Fruit fly (Drosophila melanogaster) whole organism, embryonic: Measurements from ENCODE around the gene Rabex-5.
A peak's percentile ranks its signal among the peaks of the same experiment; 100 is the strongest.

Experiments used
- Atf6 ChIP-seq: fragments of 200-800 bp; sonication (Bioruptor generic); IDR thresholded peaks from 2 replicates; pipeline ENCODE4 v1.3.6; 2022; ENCODE audit warnings: missing biosample characterization, missing genetic modification characterization
- B-H2 ChIP-seq: fragments of 200-800 bp; sonication (Bioruptor generic); optimal IDR thresholded peaks from 2 replicates; lab custom pipeline; 2018; ENCODE audit warnings: missing biosample characterization, mild to moderate bottlenecking, missing genetic modification characterization
- CG10431 ChIP-seq: fragments of 200-800 bp; sonication (Bioruptor generic); optimal IDR thresholded peaks from 3 replicates; lab custom pipeline; 2018; ENCODE audit warnings: missing biosample characterization, mild to moderate bottlenecking, missing genetic modification characterization
- CG10565 ChIP-seq: fragments of 200-800 bp; sonication (Bioruptor generic); optimal IDR thresholded peaks from 3 replicates; lab custom pipeline; 2016; ENCODE audit warnings: missing biosample characterization, mild to moderate bottlenecking, missing genetic modification characterization
- CG11398 ChIP-seq: fragments of 200-800 bp; sonication (Bioruptor generic); optimal IDR thresholded peaks from 2 replicates; lab custom pipeline; 2016; ENCODE audit warnings: missing biosample characterization, missing genetic modification characterization
- CG12391 ChIP-seq: fragments of 200-800 bp; sonication (Bioruptor generic); optimal IDR thresholded peaks from 3 replicates; lab custom pipeline; 2018; ENCODE audit warnings: missing biosample characterization, mild to moderate bottlenecking, missing genetic modification characterization, moderate library complexity
- CG13287 ChIP-seq: fragments of 200-800 bp; sonication (Bioruptor generic); IDR thresholded peaks from 2 replicates; pipeline ENCODE4 v1.3.6; 2022; ENCODE audit warnings: missing biosample characterization, missing genetic modification characterization; ENCODE audit not compliant: partially characterized antibody
- CG13624 ChIP-seq: fragments of 200-800 bp; sonication (Bioruptor generic); optimal IDR thresholded peaks from 2 replicates; lab custom pipeline; 2016; ENCODE audit warnings: missing biosample characterization, missing genetic modification characterization
- CG14710 ChIP-seq: fragments of 200-800 bp; sonication (Bioruptor generic); optimal IDR thresholded peaks from 3 replicates; lab custom pipeline; 2019; ENCODE audit warnings: missing biosample characterization, mild to moderate bottlenecking, missing genetic modification characterization, moderate library complexity
- CG1602 ChIP-seq: fragments of 200-800 bp; sonication (Bioruptor generic); optimal IDR thresholded peaks from 3 replicates; lab custom pipeline; 2016; ENCODE audit warnings: missing biosample characterization, missing genetic modification characterization
- CG18619 ChIP-seq: fragments of 200-800 bp; sonication (Bioruptor generic); optimal IDR thresholded peaks from 3 replicates; lab custom pipeline; 2017; ENCODE audit warnings: missing biosample characterization, mild to moderate bottlenecking, missing genetic modification characterization
- CG2120 ChIP-seq: fragments of 200-800 bp; sonication (Bioruptor generic); optimal IDR thresholded peaks from 3 replicates; lab custom pipeline; 2016; ENCODE audit warnings: missing biosample characterization, missing genetic modification characterization
- CG3163 ChIP-seq: fragments of 200-800 bp; sonication (Bioruptor generic); optimal IDR thresholded peaks from 3 replicates; lab custom pipeline; 2016; ENCODE audit warnings: missing biosample characterization, missing genetic modification characterization
- CG32767 ChIP-seq: fragments of 200-800 bp; sonication (Bioruptor generic); IDR thresholded peaks from 2 replicates; pipeline ENCODE4 v1.3.6; 2022; ENCODE audit warnings: missing biosample characterization, missing genetic modification characterization
- CG3726 ChIP-seq: fragments of 200-800 bp; sonication (Bioruptor generic); IDR thresholded peaks from 3 replicates; pipeline ENCODE4, ENCODE4 v1.3.6; 2022; ENCODE audit warnings: missing biosample characterization, missing genetic modification characterization
- CG4404 ChIP-seq: fragments of 200-800 bp; sonication (Bioruptor generic); IDR thresholded peaks from 2 replicates; pipeline ENCODE4 v1.3.6; 2022; ENCODE audit warnings: missing biosample characterization, missing genetic modification characterization
- CG5953 ChIP-seq: fragments of 200-800 bp; sonication (Bioruptor generic); IDR thresholded peaks from 2 replicates; pipeline ENCODE4 v1.3.6; 2022; ENCODE audit warnings: missing biosample characterization, missing genetic modification characterization
- CG6654 ChIP-seq: fragments of 200-800 bp; sonication (Bioruptor generic); optimal IDR thresholded peaks from 2 replicates; lab custom pipeline; 2017; ENCODE audit warnings: missing biosample characterization, mild to moderate bottlenecking, missing genetic modification characterization
- CG6813 ChIP-seq: fragments of 200-800 bp; sonication (Bioruptor generic); optimal IDR thresholded peaks from 2 replicates; lab custom pipeline; 2017; ENCODE audit warnings: missing biosample characterization, missing genetic modification characterization, mild to moderate bottlenecking, moderate library complexity, missing genetic modification reagents
- CG7372 ChIP-seq: fragments of 200-800 bp; sonication (Bioruptor generic); IDR thresholded peaks from 2 replicates; pipeline ENCODE4 v1.3.6; 2022; ENCODE audit warnings: missing biosample characterization, missing genetic modification characterization
- CG7556 ChIP-seq: fragments of 200-800 bp; sonication (Bioruptor generic); optimal IDR thresholded peaks from 2 replicates; lab custom pipeline; 2017; ENCODE audit warnings: missing biosample characterization, mild to moderate bottlenecking, missing genetic modification characterization
- CG8388 ChIP-seq: fragments of 200-800 bp; sonication (Bioruptor generic); optimal IDR thresholded peaks from 2 replicates; lab custom pipeline; 2019; ENCODE audit warnings: missing biosample characterization, mild to moderate bottlenecking, missing genetic modification characterization, moderate library complexity
- CG8944 ChIP-seq: fragments of 200-800 bp; sonication (Bioruptor generic); optimal IDR thresholded peaks from 3 replicates; lab custom pipeline; 2016; ENCODE audit warnings: missing biosample characterization, missing genetic modification characterization
- D19B ChIP-seq: fragments of 200-800 bp; sonication (Bioruptor generic); optimal IDR thresholded peaks from 2 replicates; lab custom pipeline; 2017; ENCODE audit warnings: missing biosample characterization, mild to moderate bottlenecking, missing genetic modification characterization
- Dad ChIP-seq: fragments of 200-800 bp; sonication (Bioruptor generic); optimal IDR thresholded peaks from 3 replicates; lab custom pipeline; 2016; ENCODE audit warnings: missing biosample characterization, missing genetic modification characterization
- Dip2 ChIP-seq: fragments of 200-800 bp; sonication (Bioruptor generic); IDR thresholded peaks from 2 replicates; pipeline ENCODE4 v1.3.6; 2022; ENCODE audit warnings: missing biosample characterization, missing genetic modification characterization
- Dref ChIP-seq: fragments of 200-800 bp; sonication (Bioruptor generic); IDR thresholded peaks from 2 replicates; pipeline ENCODE4 v1.3.6; 2022; ENCODE audit warnings: missing biosample characterization, missing genetic modification characterization
- Ets65A ChIP-seq: fragments of 200-800 bp; sonication (Bioruptor generic); peaks from one replicate; lab custom pipeline; 2016; ENCODE audit warnings: missing biosample characterization, missing genetic modification characterization
- H15 ChIP-seq: fragments of 200-800 bp; sonication (Bioruptor generic); IDR thresholded peaks from 3 replicates; pipeline ENCODE4 v1.3.6; 2022; ENCODE audit warnings: missing biosample characterization, missing genetic modification characterization
- Hand ChIP-seq: fragments of 200-800 bp; sonication (Bioruptor generic); optimal IDR thresholded peaks from 2 replicates; lab custom pipeline; 2017; ENCODE audit warnings: mild to moderate bottlenecking, missing biosample characterization, missing genetic modification reagents, missing genetic modification characterization
- Hey ChIP-seq: fragments of 200-800 bp; sonication (Bioruptor generic); optimal IDR thresholded peaks from 3 replicates; lab custom pipeline; 2018; ENCODE audit warnings: missing biosample characterization, mild to moderate bottlenecking, missing genetic modification characterization
- NC2α ChIP-seq: fragments of 200-800 bp; sonication (Bioruptor generic); optimal IDR thresholded peaks from 2 replicates; lab custom pipeline; 2016; ENCODE audit warnings: missing biosample characterization, missing genetic modification characterization
- Nf-YA ChIP-seq: fragments of 200-800 bp; sonication (Bioruptor generic); IDR thresholded peaks from 2 replicates; pipeline ENCODE4 v1.3.6; 2022; ENCODE audit warnings: missing biosample characterization, missing genetic modification characterization
- Opbp ChIP-seq: fragments of 200-800 bp; sonication (Bioruptor generic); IDR thresholded peaks from 3 replicates; pipeline ENCODE4 v1.3.6; 2022; ENCODE audit warnings: missing biosample characterization, missing genetic modification characterization; ENCODE audit not compliant: partially characterized antibody
- Poxn ChIP-seq: fragments of 200-800 bp; sonication (Bioruptor generic); IDR thresholded peaks from 2 replicates; pipeline ENCODE4 v1.3.6; 2022; ENCODE audit warnings: missing biosample characterization, missing genetic modification characterization
- bsh ChIP-seq, 2 experiments: fragments of 200-800 bp; sonication (Bioruptor generic); optimal IDR thresholded peaks; 2 replicates each; lab custom pipeline; 2017 to 2018; ENCODE audit warnings: mild to moderate bottlenecking in 2 of 2, missing biosample characterization in 2 of 2, missing genetic modification characterization in 2 of 2, moderate library complexity in 1 of 2
- chif ChIP-seq, 2 experiments: fragments of 200-800 bp; sonication (Bioruptor generic); optimal IDR thresholded peaks; 3 replicates each; lab custom pipeline; 2016; ENCODE audit warnings: missing biosample characterization in 2 of 2, missing genetic modification characterization in 2 of 2
- chinmo ChIP-seq: fragments of 200-800 bp; sonication (Bioruptor generic); IDR thresholded peaks from 4 replicates; pipeline ENCODE4 v1.3.6; 2022; ENCODE audit warnings: missing biosample characterization, missing genetic modification characterization; ENCODE audit not compliant: partially characterized antibody
- dati ChIP-seq: fragments of 200-800 bp; sonication (Bioruptor generic); IDR thresholded peaks from 2 replicates; pipeline ENCODE4 v1.3.6; 2022; ENCODE audit warnings: missing biosample characterization, missing genetic modification characterization
- dm ChIP-seq: fragments of 200-800 bp; sonication (Bioruptor generic); optimal IDR thresholded peaks from 3 replicates; lab custom pipeline; 2016; ENCODE audit warnings: missing biosample characterization, missing genetic modification characterization
- gcm2 ChIP-seq: fragments of 200-800 bp; sonication (Bioruptor generic); optimal IDR thresholded peaks from 2 replicates; lab custom pipeline; 2016; ENCODE audit warnings: missing biosample characterization, missing genetic modification characterization
- hkb ChIP-seq, 2 experiments: fragments of 200-800 bp in 1 of 2; fragments of >200 bp in 1 of 2; sonication (Bioruptor generic) in 1 of 2; IDR thresholded peaks in 1 of 2; optimal IDR thresholded peaks in 1 of 2; 2 replicates each; pipeline versions ENCODE4 v1.3.6 to Lab custom; 2017 to 2022; ENCODE audit warnings: missing biosample characterization in 1 of 2, missing genetic modification characterization in 1 of 2
- oc ChIP-seq: fragments of 200-800 bp; sonication (Bioruptor generic); optimal IDR thresholded peaks from 2 replicates; lab custom pipeline; 2018; ENCODE audit warnings: missing biosample characterization, mild to moderate bottlenecking, missing genetic modification characterization, moderate library complexity
- onecut ChIP-seq: fragments of 200-800 bp; sonication (Bioruptor generic); IDR thresholded peaks from 2 replicates; pipeline ENCODE4 v1.3.6; 2022; ENCODE audit warnings: missing biosample characterization, missing genetic modification characterization
- rib ChIP-seq: fragments of 200-800 bp; sonication (Bioruptor generic); IDR thresholded peaks from 2 replicates; pipeline ENCODE4 v1.3.6; 2022; ENCODE audit warnings: missing biosample characterization, missing genetic modification characterization
- sd ChIP-seq: fragments of 200-800 bp; sonication (Bioruptor generic); optimal IDR thresholded peaks from 3 replicates; lab custom pipeline; 2018; ENCODE audit warnings: missing biosample characterization, mild to moderate bottlenecking, missing genetic modification characterization, moderate library complexity
- sens-2 ChIP-seq: fragments of 200-800 bp; sonication (Bioruptor generic); IDR thresholded peaks from 2 replicates; pipeline ENCODE4 v1.3.6; 2022; ENCODE audit warnings: missing biosample characterization, missing genetic modification characterization
- slou ChIP-seq: fragments of 200-800 bp; sonication (Bioruptor generic); optimal IDR thresholded peaks from 3 replicates; lab custom pipeline; 2016; ENCODE audit warnings: missing biosample characterization, missing genetic modification characterization
- ssp ChIP-seq: fragments of 200-800 bp; sonication (Bioruptor generic); IDR thresholded peaks from 2 replicates; pipeline ENCODE4 v1.3.6; 2022; ENCODE audit warnings: missing biosample characterization, missing genetic modification characterization
- toy ChIP-seq: fragments of 200-800 bp; sonication (Bioruptor generic); IDR thresholded peaks from 2 replicates; pipeline ENCODE4 v1.3.6; 2022; ENCODE audit warnings: missing biosample characterization, missing genetic modification characterization
- trem ChIP-seq: fragments of 200-800 bp; optimal IDR thresholded peaks from 3 replicates; lab custom pipeline; 2019; ENCODE audit warnings: missing biosample characterization, mild to moderate bottlenecking, missing genetic modification characterization, moderate library complexity
- zfh1 ChIP-seq: fragments of 200-800 bp; sonication (Bioruptor generic); IDR thresholded peaks from 3 replicates; pipeline ENCODE4 v1.3.6; 2022; ENCODE audit warnings: missing biosample characterization, missing genetic modification characterization

Rabex-5 gene

DNA sequence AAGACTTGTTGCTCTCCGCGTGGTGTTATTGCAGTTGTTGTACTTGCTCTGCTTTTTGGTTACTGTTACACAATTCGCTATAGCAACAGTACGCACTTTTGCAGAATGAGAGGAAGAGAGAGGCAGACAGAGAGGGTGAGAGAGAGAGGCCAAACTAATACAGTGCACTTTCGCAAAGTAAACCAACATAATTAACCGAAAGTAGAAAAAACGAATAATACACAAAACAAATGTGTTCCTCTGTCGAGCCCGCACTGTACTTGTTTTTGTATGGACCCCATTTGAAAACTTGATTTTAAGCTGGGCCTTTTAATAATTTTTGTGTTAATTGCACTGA, 39.7 kb downstream of the Rabex-5 start (continued):
- TF ChIP-seq Dip2 (GFP tag; lab: Robert Waterston, UW) (no peak), H15 (peak; percentile 59; the same call in 1 of the 3 replicates), CG6654 (GFP tag; lab: Kevin White, UChicago) (no peak), Atf6 (GFP tag; lab: Robert Waterston, UW) (peak; percentile 64; the same call in 1 of the 2 replicates), hkb (optimal IDR thresholded peaks at IDR 0.05; lab: Kevin White, UChicago) (no peak), hkb (GFP tag; IDR thresholded peaks at IDR 0.05; lab: Robert Waterston, UW) (peak; percentile 73), CG11398 (GFP tag; lab: Kevin White, UChicago) (no peak), CG8388 (GFP tag; lab: Kevin White, UChicago) (no peak), Poxn (GFP tag; lab: Robert Waterston, UW) (no peak), Hey (tag; lab: Kevin White, UChicago) (no peak), CG10431 (GFP tag; lab: Kevin White, UChicago) (no peak), trem (no peak), sens-2 (GFP tag; lab: Robert Waterston, UW) (no peak), oc (tag; lab: Kevin White, UChicago) (no peak), CG13287 (no peak), CG12391 (tag; lab: Kevin White, UChicago) (peak; percentile 21), chinmo (GFP tag; lab: Robert Waterston, UW) (peak; percentile 66; the same call in 1 of the 4 replicates), Hand (GFP tag; lab: Kevin White, UChicago) (no peak), slou (GFP tag; lab: Kevin White, UChicago) (no peak), rib (GFP tag; lab: Robert Waterston, UW) (no peak), CG18619 (peak; percentile 19), CG13624 (GFP tag; lab: Kevin White, UChicago) (peak; percentile 69), dati (no peak), CG10565 (GFP tag; lab: Kevin White, UChicago) (no peak), Dad (GFP tag; lab: Kevin White, UChicago) (no peak), CG4404 (GFP tag; lab: Robert Waterston, UW) (0 out of 2 replicates have a peak, but pooled peaks have one; percentile 39), onecut (GFP tag; lab: Robert Waterston, UW) (peak; percentile 18; the same call in 1 of the 2 replicates), gcm2 (GFP tag; lab: Kevin White, UChicago) (no peak), dm (GFP tag; lab: Kevin White, UChicago) (no peak), Nf-YA (GFP tag; lab: Robert Waterston, UW) (no peak), Dref (GFP tag; lab: Robert Waterston, UW) (no peak), zfh1 (peak; percentile 70; the same call in 2 of the 3 replicates), CG14710 (tag; lab: Kevin White, UChicago) (no peak), CG7372 (GFP tag; lab: Robert Waterston, UW) (no peak), B-H2 (no peak), CG5953 (GFP tag; lab: Robert Waterston, UW) (no peak), bsh (GFP tag; optimal IDR thresholded peaks at IDR 0.05; lab: Kevin White, UChicago) (no peak), NC2α (GFP tag; lab: Kevin White, UChicago) (no peak), ssp (GFP tag; lab: Robert Waterston, UW) (no peak), toy (no peak), CG7556 (peak; percentile 21), Ets65A (GFP tag; lab: Kevin White, UChicago) (peak; percentile 77), CG2120 (GFP tag; lab: Kevin White, UChicago) (peak; percentile 70), CG3726 (GFP tag; lab: Robert Waterston, UW) (no peak), CG6813 (GFP tag; lab: Kevin White, UChicago) (no peak), CG1602 (GFP tag; lab: Kevin White, UChicago) (no peak), CG32767 (GFP tag; lab: Robert Waterston, UW) (no peak), D19B (GFP tag; lab: Kevin White, UChicago) (no peak), CG3163 (GFP tag; lab: Kevin White, UChicago) (peak; percentile 15), sd (no peak), chif (GFP tag; optimal IDR thresholded peaks at IDR 0.05; lab: Kevin White, UChicago) (no peak), Opbp (GFP tag; lab: Robert Waterston, UW) (no peak), CG8944 (GFP tag; lab: Kevin White, UChicago) (no peak)
